Worm (Caenorhabditis elegans): ENCODE measurements around the gene abu-15.

- TF ChIP-seq klf-2 (GFP tag; conservative IDR thresholded peaks at IDR 0.05) (no peak), ztf-23 (GFP tag; IDR thresholded peaks at IDR 0.05) (no peak), flt-1 (GFP tag; IDR thresholded peaks at IDR 0.05) (no peak), cog-1 (tag; optimal IDR thresholded peaks at IDR 0.05) (no peak), T22C8.4 (GFP tag; IDR thresholded peaks at IDR 0.05) (no peak)
Measured at ce11 chrV:5204127-5204526, 45.7 kb downstream of the abu-15 start, which contains the start of gene ttc-37.

All from whole organism, midembryonic.